Worm (Caenorhabditis elegans) whole organism, young adult: ENCODE results near the gene fbxa-135.
A peak's percentile ranks its signal among the peaks of the same experiment; 100 is the strongest.
"Not testable (repeated sequence)": the region's sequence is repeated elsewhere in the genome, so short reads cannot be mapped to it uniquely, and the experiment has no call there.

Experiments
- B0261.1 ChIP-seq: sonication (generic microtip); optimal IDR thresholded peaks from 2 replicates; lab custom pipeline; 2016; ENCODE audit warnings: mild to moderate bottlenecking, missing genetic modification characterization, moderate library complexity, missing compliant biosample characterization
- ama-1 ChIP-seq, 3 experiments: fragments of 150-350 bp in 1 of 3; sonication (generic microtip) in 2 of 3; optimal IDR thresholded peaks; 2 replicates each; lab custom pipeline; 2014 to 2018; ENCODE audit warnings: missing biosample characterization in 2 of 3, missing genetic modification characterization in 2 of 3, missing genetic modification reagents in 2 of 3
- bed-2 ChIP-seq: fragments of 200-800 bp; sonication (Bioruptor generic); IDR thresholded peaks from 2 replicates; pipeline ENCODE4 v1.3.6; 2022; ENCODE audit warnings: missing genetic modification reagents, missing genetic modification characterization, missing compliant biosample characterization
- lin-35 ChIP-seq, 3 experiments: fragments of 150-350 bp in 2 of 3; sonication (generic microtip) in 1 of 3; optimal IDR thresholded peaks; 2 replicates each; lab custom pipeline; 2014 to 2018; ENCODE audit warnings: missing biosample characterization in 3 of 3, missing genetic modification characterization in 3 of 3, missing genetic modification reagents in 3 of 3
- lin-54 ChIP-seq: fragments of 200-800 bp; sonication (Bioruptor generic); optimal IDR thresholded peaks from 2 replicates; lab custom pipeline; 2018; ENCODE audit warnings: mild to moderate bottlenecking, missing genetic modification characterization, missing compliant biosample characterization
- nfya-1 ChIP-seq: sonication (generic microtip); optimal IDR thresholded peaks from 2 replicates; lab custom pipeline; 2017; ENCODE audit warnings: antibody characterized with exemption, missing compliant biosample characterization, missing genetic modification characterization, borderline replicate concordance; ENCODE audit not compliant: insufficient read depth
- nfyb-1 ChIP-seq: fragments of 200-800 bp; sonication (Bioruptor generic); IDR thresholded peaks from 2 replicates; pipeline ENCODE4 v1.3.6; 2022; ENCODE audit warnings: missing genetic modification reagents, missing genetic modification characterization, missing compliant biosample characterization
- nhr-90 ChIP-seq: sonication (generic microtip); optimal IDR thresholded peaks from 2 replicates; lab custom pipeline; 2016; ENCODE audit warnings: missing genotype, mild to moderate bottlenecking, missing genetic modification characterization, missing compliant biosample characterization
- unc-62 ChIP-seq: fragments of 150-350 bp; optimal IDR thresholded peaks from 2 replicates; lab custom pipeline; 2014; ENCODE audit warnings: missing biosample characterization, missing genetic modification reagents, missing genetic modification characterization

DNA sequence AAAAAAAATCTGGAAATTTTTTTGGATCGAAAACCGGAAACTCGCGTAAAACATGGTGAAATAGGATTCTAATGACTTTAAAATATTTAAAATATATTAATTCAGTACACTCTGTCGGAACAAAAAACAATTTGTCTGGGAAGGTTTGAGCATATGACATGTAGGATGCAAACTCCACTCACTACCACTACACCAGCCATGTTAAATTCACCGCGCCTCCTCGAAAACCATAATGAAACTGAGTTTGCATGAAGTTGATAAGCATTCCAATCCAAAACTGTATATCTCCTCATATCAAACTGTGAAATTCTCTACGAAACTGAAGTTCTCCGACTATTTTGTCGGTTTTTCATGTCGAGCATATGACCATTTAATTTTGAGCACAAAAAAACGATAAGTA, 27.1 kb downstream of the fbxa-135 start:
- TF ChIP-seq ama-1 (optimal IDR thresholded peaks at IDR 0.05; lab: Kevin White, UChicago); ama-1 (GFP tag; optimal IDR thresholded peaks at IDR 0.05; lab: Kevin White, UChicago); lin-35 (GFP tag; optimal IDR thresholded peaks at IDR 0.05; lab: Kevin White, UChicago); nfya-1 (tag; lab: Kevin White, UChicago); lin-54 (GFP tag; lab: Kevin White, UChicago); unc-62 (GFP tag; lab: Kevin White, UChicago); bed-2 (GFP tag; lab: Robert Waterston, UW); nhr-90 (tag; lab: Kevin White, UChicago); nfyb-1: not testable (repeated sequence)
- TF ChIP-seq B0261.1 (tag; lab: Kevin White, UChicago) = peak; percentile 64
